Worm (Caenorhabditis elegans): ENCODE measurements around the gene oac-12.

DNA sequence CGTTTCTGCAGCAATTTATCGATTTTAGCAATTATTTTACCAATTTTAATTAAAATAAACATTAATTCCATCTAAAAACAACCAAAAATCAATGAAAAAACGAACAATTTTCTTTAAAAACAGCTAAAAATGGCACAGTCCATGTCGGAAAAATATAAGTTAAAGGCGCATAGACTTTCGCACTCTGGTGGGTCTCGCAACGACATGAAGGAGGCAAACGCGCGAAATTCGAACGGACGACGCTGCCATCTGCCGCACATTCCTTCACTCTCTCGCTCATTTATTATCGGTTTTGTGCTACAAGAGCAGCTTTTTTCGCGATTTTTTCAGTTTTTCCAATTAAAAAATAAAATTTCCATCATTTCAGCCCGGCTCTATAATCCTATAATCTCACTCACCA, 14.4 kb upstream of the oac-12 start, which contains the start of gene mcm-7:
- TF ChIP-seq sptf-2 (GFP tag; optimal IDR thresholded peaks at IDR 0.05) (no peak), lin-40 (tag; optimal IDR thresholded peaks at IDR 0.05) (no peak), unc-130 (GFP tag; optimal IDR thresholded peaks at IDR 0.05) (no peak), nhr-179 (tag; optimal IDR thresholded peaks at IDR 0.05) (no peak)

Measured in whole organism, young adult.